Fruit fly (Drosophila melanogaster) whole organism, larva: ENCODE measurements around the gene CG43165.

ENCODE experiments used
- noc ChIP-seq: fragments of 200-800 bp; sonication (Bioruptor generic); optimal IDR thresholded peaks from 3 replicates; lab custom pipeline; 2019; ENCODE audit warnings: missing biosample characterization, mild to moderate bottlenecking, missing genetic modification characterization, moderate library complexity

Gene CG43165

dm6 chr2L:3694920-3695319, at the start of gene CG43165:
CG43165 (minus strand) TSS chr2L:3695020.
- no peak for TF ChIP-seq noc (tag; lab: Kevin White, UChicago)

DNA sequence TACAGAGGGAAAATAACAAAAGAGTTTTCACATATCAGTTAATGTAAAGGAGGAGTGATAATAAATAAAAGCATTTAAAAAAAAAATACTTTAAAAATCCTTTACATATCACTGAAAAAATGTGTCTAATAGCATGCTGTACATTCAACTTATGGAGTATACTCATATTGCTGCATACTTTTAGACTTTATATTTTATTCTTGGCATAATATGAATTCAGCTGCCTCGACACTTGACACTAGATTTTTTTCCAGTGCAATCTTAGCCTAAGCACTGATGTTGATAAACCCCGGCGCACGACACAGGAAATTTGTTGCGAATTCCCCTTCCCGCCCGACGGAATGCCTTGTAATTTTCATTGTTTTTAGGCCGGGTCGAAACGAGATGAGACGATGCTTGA, 45.6 kb upstream of the CG43165 start:
- TF ChIP-seq noc (tag; lab: Kevin White, UChicago), result no peak

dm6 chr2L:3737682-3738081, 42.9 kb upstream of the CG43165 start:
- no peak for TF ChIP-seq noc (tag; lab: Kevin White, UChicago)

DNA sequence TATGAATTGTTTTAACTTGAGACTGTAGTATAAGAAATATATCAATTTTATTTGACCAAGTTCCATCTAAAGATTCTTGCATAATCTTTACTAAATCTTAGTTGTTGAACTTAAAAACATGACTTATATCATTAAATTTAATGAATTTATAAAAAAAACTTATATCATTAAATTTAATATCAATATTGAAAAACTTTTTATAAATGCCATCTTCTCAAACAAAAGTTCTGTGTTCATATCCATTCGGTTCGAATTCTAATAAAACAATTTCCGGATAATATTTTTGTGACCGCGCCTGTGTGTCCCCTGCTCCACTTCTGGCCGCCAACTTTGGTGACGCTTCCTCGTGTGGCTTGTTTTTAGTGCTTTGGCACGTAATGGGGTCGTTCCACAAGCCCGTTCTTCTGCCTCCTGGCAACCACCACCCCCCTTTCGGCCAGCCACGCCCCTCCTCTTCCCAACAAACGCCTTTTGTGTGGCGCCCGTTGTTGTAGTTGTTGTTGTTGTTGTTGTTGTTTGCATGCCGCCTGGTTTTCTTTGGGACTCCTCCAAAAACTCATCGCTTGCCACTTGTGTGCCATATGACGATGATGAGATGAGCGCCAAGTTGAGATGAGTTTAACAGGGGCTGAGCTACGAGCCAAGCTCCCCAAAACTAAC, 42.3 kb upstream of the CG43165 start:
- no peak for TF ChIP-seq noc (tag; lab: Kevin White, UChicago)

DNA sequence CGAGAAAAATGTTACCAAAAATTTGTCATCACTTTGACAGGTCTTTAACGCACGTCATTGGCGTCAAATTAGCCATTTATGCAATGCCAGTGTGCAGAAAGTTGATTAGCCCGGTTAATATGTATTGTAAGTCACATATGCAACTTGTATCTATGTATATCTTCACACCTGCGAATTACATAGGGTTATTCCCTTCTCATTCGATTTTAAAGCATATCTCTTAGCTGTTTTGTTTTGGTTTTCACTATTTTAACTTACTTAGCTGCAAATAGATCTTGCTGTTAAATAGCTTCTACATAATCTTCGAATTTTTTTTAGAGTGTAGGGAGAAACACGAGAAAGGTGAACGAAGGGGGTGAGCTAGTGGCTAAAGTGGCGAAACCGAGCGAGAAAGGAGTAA, 36.2 kb upstream of the CG43165 start:
- TF ChIP-seq noc (tag; lab: Kevin White, UChicago), result no peak

DNA sequence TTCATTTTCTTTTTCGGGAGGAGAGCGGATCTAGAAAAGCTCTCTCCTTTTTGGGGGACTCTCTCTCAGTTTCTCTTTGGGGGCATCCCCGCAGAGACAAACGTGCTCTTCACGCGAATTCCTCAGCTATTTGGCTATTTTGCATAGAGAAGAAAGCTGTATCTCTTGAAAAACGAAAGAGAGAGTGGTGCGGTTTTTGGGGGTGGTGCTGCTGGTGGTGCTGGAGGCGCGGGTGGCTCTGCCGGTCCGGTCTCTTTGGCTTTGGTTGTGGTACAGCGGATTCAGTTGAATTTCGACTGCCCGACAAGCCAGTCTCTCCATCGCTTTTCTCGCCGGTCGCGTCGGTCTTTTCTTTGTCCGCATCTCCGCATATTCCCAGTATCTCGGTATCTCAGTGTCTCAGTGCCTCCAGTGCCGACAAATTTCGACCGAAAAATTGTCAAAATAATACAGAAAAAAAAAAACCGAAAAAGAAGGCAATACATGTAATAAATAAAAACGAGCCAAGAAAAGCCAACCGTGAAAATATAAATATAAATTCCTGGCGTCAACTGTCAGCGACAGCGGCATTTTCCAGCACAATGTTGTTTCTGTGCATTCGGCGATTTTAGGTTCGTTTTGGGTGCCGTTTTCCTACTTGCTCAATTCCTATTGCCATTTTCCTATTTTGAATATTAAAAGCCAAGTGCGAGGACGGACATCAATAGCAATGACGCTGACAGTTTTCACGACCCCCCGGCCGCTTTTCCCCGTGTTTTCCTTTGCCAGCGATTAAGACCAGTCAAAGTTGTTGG, 35.6 kb upstream of the CG43165 start, which contains the start of gene CG10019:
Gene CG10019, plus strand, starts transcription at position 285 of the 794 bp plus-strand sequence.
- no peak for TF ChIP-seq noc (tag; lab: Kevin White, UChicago)

DNA sequence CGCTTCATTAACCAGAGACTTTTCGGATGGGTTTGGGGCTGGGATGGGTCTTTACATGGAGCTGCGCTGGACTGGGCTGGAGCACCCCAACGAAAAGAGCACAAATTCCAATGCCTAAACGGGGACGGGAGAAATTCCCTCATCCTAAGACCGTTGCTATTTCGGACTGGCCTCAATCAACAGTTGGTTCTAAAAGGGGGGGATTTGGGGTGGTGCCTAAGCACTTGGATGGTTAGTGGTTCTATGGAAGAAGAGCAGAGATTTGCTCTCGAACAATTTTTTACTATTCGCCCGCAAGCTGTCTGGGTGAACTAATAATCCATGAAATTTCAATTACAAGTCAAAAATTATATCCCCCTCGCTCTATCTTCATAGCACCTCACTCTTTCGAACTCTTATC, 34.8 kb upstream of the CG43165 start:
- no peak for TF ChIP-seq noc (tag; lab: Kevin White, UChicago)

- no peak for TF ChIP-seq noc (tag; lab: Kevin White, UChicago)
These were observed 24.7 kb upstream of the CG43165 start for dm6 chr2L:3719414-3719959.

DNA sequence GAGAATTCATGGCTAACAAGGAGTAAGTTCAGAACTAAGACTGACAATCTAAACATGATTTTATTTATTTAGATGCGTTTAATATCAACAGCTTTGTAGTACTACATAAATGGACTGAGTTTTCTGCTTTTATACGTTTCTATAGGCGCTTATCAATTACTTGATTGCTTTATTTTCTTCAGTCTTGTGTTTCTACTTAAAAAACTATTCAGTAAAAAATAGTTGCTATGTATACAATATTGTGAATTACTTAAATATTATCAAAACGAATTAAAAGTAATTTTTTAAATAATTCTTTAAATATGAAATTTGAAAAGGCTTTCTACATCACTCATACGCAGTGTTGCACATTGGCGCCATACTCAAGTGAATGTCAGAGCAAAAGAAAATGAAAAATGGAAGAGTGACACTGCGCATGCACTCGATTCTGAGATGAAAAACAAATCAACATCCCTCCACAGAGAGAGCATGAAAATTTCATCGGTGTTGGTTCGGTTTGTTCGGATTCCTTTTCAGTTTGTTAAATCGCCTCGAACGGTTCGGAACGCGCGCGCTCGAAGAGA, 22.9 kb upstream of the CG43165 start, which contains the start of the genes lectin-24A and Shaw:
Gene lectin-24A, minus strand, starts transcription at position 101 of the 563 bp plus-strand sequence.
Gene Shaw, plus strand, starts transcription at position 513 of the 563 bp plus-strand sequence.
- no peak for TF ChIP-seq noc (tag; lab: Kevin White, UChicago)

- TF ChIP-seq noc (tag; lab: Kevin White, UChicago), result no peak
These were observed 18.8 kb upstream of the CG43165 start for dm6 chr2L:3713545-3714156.

dm6 chr2L:3712949-3713416, 18.2 kb upstream of the CG43165 start, which contains the start of the genes CG31955 and CG2818:
CG31955 (minus strand) TSS chr2L:3713105.
CG2818 (plus strand) TSS chr2L:3713360.
- TF ChIP-seq noc (tag; lab: Kevin White, UChicago), result no peak

DNA sequence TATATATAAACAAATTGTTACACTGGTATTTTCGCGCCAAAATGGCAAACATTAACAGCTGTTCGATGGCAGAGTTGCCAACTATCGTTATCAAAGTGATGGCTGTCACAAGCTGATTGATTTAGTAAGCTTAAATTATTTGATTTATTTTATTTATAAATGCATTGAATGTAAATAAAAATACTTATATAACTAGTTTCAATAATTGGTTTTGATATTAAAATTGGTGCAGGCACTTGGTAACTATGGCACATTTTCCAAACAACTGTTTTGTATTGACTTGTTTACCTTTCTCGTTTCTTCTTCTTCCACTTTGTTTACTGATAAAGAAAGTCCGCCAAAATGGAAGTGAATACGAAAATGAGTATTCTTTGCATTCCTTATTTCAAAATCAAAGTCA, 16.8 kb upstream of the CG43165 start, which contains the start of gene cutlet:
Gene cutlet, minus strand, starts transcription at position 84 of the 400 bp plus-strand sequence.
- no peak for TF ChIP-seq noc (tag; lab: Kevin White, UChicago)

dm6 chr2L:3706963-3707362, 12.1 kb upstream of the CG43165 start, which contains the start of gene CG31777:
CG31777 (minus strand) TSS chr2L:3707063.
- TF ChIP-seq noc (tag; lab: Kevin White, UChicago), result no peak

dm6 chr2L:3705438-3705921, 10.7 kb upstream of the CG43165 start, which contains the start of gene CG31778:
CG31778 (minus strand) TSS chr2L:3705488.
- peak; percentile 77 for TF ChIP-seq noc (tag; lab: Kevin White, UChicago)

dm6 chr2L:3703260-3703659, 8.4 kb upstream of the CG43165 start, which contains the start of gene CG2816:
CG2816 (plus strand) TSS chr2L:3703659.
- TF ChIP-seq noc (tag; lab: Kevin White, UChicago), result peak; percentile 94
